Worm (Caenorhabditis elegans) whole organism, L2 larva: ENCODE results near the gene atln-1.

Experiments used
- C34F6.9 ChIP-seq: fragments of 150-350 bp; optimal IDR thresholded peaks from 2 replicates; lab custom pipeline; 2014; ENCODE audit warnings: missing biosample characterization, missing genetic modification characterization
- F13H6.1 ChIP-seq: sonication (generic microtip); optimal IDR thresholded peaks from 2 replicates; lab custom pipeline; 2016; ENCODE audit warnings: missing genetic modification characterization, missing compliant biosample characterization
- R02D3.7 ChIP-seq: fragments of 150-350 bp; optimal IDR thresholded peaks from 2 replicates; lab custom pipeline; 2014; ENCODE audit warnings: missing biosample characterization, missing genetic modification characterization
- Y55F3AM.14 ChIP-seq: fragments of 200-800 bp; sonication (Bioruptor generic); optimal IDR thresholded peaks from 2 replicates; lab custom pipeline; 2018; ENCODE audit warnings: mild to moderate bottlenecking, missing genetic modification characterization, missing compliant biosample characterization
- alr-1 ChIP-seq: fragments of 150-350 bp; optimal IDR thresholded peaks from 2 replicates; lab custom pipeline; 2014; ENCODE audit warnings: missing biosample characterization, missing genetic modification characterization
- ceh-16 ChIP-seq: fragments of 150-350 bp; optimal IDR thresholded peaks from 2 replicates; lab custom pipeline; 2014; ENCODE audit warnings: missing biosample characterization, missing genetic modification characterization
- ceh-82 ChIP-seq: fragments of 150-350 bp; optimal IDR thresholded peaks from 2 replicates; lab custom pipeline; 2014; ENCODE audit warnings: missing biosample characterization, missing genetic modification characterization
- crh-2 ChIP-seq: sonication (generic microtip); optimal IDR thresholded peaks from 2 replicates; lab custom pipeline; 2017; ENCODE audit warnings: missing biosample characterization, missing genetic modification characterization
- egl-27 ChIP-seq: sonication (generic microtip); optimal IDR thresholded peaks from 3 replicates; lab custom pipeline; 2017; ENCODE audit warnings: missing biosample characterization, missing genetic modification reagents, missing genetic modification characterization
- elt-1 ChIP-seq: fragments of 150-350 bp; optimal IDR thresholded peaks from 2 replicates; lab custom pipeline; 2014; ENCODE audit warnings: missing biosample characterization, missing genetic modification characterization
- elt-3 ChIP-seq: sonication (generic microtip); optimal IDR thresholded peaks from 2 replicates; lab custom pipeline; 2017; ENCODE audit warnings: missing biosample characterization, missing genetic modification characterization
- fos-1 ChIP-seq: fragments of 150-350 bp; optimal IDR thresholded peaks from 2 replicates; lab custom pipeline; 2014; ENCODE audit warnings: missing biosample characterization, missing genetic modification characterization
- gmeb-1 ChIP-seq: fragments of 150-350 bp; optimal IDR thresholded peaks from 2 replicates; lab custom pipeline; 2014; ENCODE audit warnings: missing biosample characterization, missing genetic modification characterization
- lin-13 ChIP-seq: fragments of 150-350 bp; optimal IDR thresholded peaks from 2 replicates; lab custom pipeline; 2014; ENCODE audit warnings: missing biosample characterization, missing genetic modification reagents, missing genetic modification characterization
- lin-39 ChIP-seq: fragments of 150-350 bp; optimal IDR thresholded peaks from 2 replicates; lab custom pipeline; 2014; ENCODE audit warnings: missing biosample characterization, missing genetic modification reagents, missing genetic modification characterization
- lsy-2 ChIP-seq, 2 experiments: fragments of 150-350 bp in 1 of 2; sonication (generic microtip) in 1 of 2; optimal IDR thresholded peaks; 2 replicates each; lab custom pipeline; 2014 to 2017; ENCODE audit warnings: missing biosample characterization in 2 of 2, missing genetic modification characterization in 2 of 2
- nhr-10 ChIP-seq: sonication (generic microtip); optimal IDR thresholded peaks from 2 replicates; lab custom pipeline; 2017; ENCODE audit warnings: missing biosample characterization, missing genetic modification characterization
- nhr-12 ChIP-seq: fragments of 150-350 bp; optimal IDR thresholded peaks from 2 replicates; lab custom pipeline; 2014; ENCODE audit warnings: missing biosample characterization, missing genetic modification characterization
- nhr-129 ChIP-seq: fragments of 150-350 bp; optimal IDR thresholded peaks from 2 replicates; lab custom pipeline; 2014; ENCODE audit warnings: missing biosample characterization, missing genetic modification characterization
- nhr-21 ChIP-seq: fragments of 150-350 bp; optimal IDR thresholded peaks from 2 replicates; lab custom pipeline; 2014; ENCODE audit warnings: missing biosample characterization, missing genetic modification characterization
- nhr-23 ChIP-seq: fragments of 150-350 bp; optimal IDR thresholded peaks from 2 replicates; lab custom pipeline; 2014; ENCODE audit warnings: missing biosample characterization, missing genetic modification reagents, missing genetic modification characterization
- nhr-237 ChIP-seq: fragments of 150-350 bp; optimal IDR thresholded peaks from 2 replicates; lab custom pipeline; 2014; ENCODE audit warnings: missing biosample characterization, missing genetic modification characterization
- nhr-25 ChIP-seq: fragments of 150-350 bp; sonication (generic microtip); optimal IDR thresholded peaks from 3 replicates; lab custom pipeline; 2014; ENCODE audit warnings: missing biosample characterization, missing genetic modification characterization
- nhr-6 ChIP-seq: fragments of 150-350 bp; optimal IDR thresholded peaks from 2 replicates; lab custom pipeline; 2014; ENCODE audit warnings: missing biosample characterization, missing genetic modification characterization
- nhr-77 ChIP-seq: fragments of 150-350 bp; optimal IDR thresholded peaks from 2 replicates; lab custom pipeline; 2014; ENCODE audit warnings: missing biosample characterization, missing genetic modification characterization
- peb-1 ChIP-seq: fragments of 150-350 bp; optimal IDR thresholded peaks from 2 replicates; lab custom pipeline; 2014; ENCODE audit warnings: missing biosample characterization, missing genetic modification characterization
- sem-4 ChIP-seq: fragments of 150-350 bp; optimal IDR thresholded peaks from 2 replicates; lab custom pipeline; 2014; ENCODE audit warnings: missing biosample characterization, missing genetic modification reagents, missing genetic modification characterization
- skn-1 ChIP-seq: sonication (generic microtip); optimal IDR thresholded peaks from 2 replicates; lab custom pipeline; 2017; ENCODE audit warnings: missing biosample characterization, missing genetic modification characterization
- sma-9 ChIP-seq, 2 experiments: fragments of 150-350 bp in 1 of 2; sonication (generic microtip) in 1 of 2; optimal IDR thresholded peaks; 2 replicates each; lab custom pipeline; 2014 to 2016; ENCODE audit warnings: missing genetic modification characterization in 2 of 2, mild to moderate bottlenecking in 1 of 2, missing biosample characterization in 1 of 2, missing compliant biosample characterization in 1 of 2, missing genetic modification reagents in 1 of 2, moderate library complexity in 1 of 2
- snpc-4 ChIP-seq: fragments of 150-350 bp; optimal IDR thresholded peaks from 2 replicates; lab custom pipeline; 2014; ENCODE audit warnings: missing biosample characterization, missing genetic modification characterization
- unc-55 ChIP-seq: fragments of 150-350 bp; sonication (generic microtip); optimal IDR thresholded peaks from 3 replicates; lab custom pipeline; 2014; ENCODE audit warnings: missing biosample characterization, missing genetic modification reagents, missing genetic modification characterization
- unc-62 ChIP-seq: fragments of 150-350 bp; optimal IDR thresholded peaks from 2 replicates; lab custom pipeline; 2014; ENCODE audit warnings: missing biosample characterization, missing genetic modification reagents, missing genetic modification characterization
- ztf-1 ChIP-seq: fragments of 200-800 bp; sonication (Bioruptor generic); conservative IDR thresholded peaks from 2 replicates; pipeline ENCODE4 v1.3.6; 2022; ENCODE audit warnings: missing genetic modification characterization, missing compliant biosample characterization

The atln-1 gene

DNA sequence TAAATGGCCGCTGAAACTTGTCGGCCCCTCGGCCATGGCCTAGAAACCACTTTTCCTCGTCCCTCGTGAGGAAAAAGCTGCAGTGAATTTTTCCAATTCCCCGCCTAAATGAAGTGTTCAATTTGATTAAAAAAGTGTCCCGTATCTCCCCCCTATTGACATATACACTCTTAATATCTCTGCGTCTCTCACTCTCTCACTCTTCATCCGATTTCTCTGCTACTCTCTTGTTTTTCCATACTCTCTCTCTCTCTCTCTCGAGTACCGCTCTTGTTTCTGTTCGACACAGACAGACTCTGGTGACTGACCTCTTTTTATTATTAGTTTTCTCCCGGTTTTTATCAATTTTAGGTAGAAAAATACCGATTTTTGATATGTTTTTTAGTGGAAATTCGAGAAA is 3.4 kb upstream of the atln-1 start (continued):
- peak; percentile 10 for TF ChIP-seq fos-1 (tag; lab: Kevin White, UChicago)
- peak; percentile 34 for TF ChIP-seq gmeb-1 (tag; lab: Kevin White, UChicago)
- TF ChIP-seq nhr-12 (tag; lab: Kevin White, UChicago): no peak
- TF ChIP-seq nhr-6: no peak
- no peak for TF ChIP-seq elt-3 (tag; lab: Kevin White, UChicago)
- TF ChIP-seq F13H6.1 (tag; lab: Kevin White, UChicago): peak; percentile 31
- no peak for TF ChIP-seq nhr-21 (tag; lab: Kevin White, UChicago)
- TF ChIP-seq unc-62 (GFP tag; lab: Kevin White, UChicago): no peak
- peak; percentile 9 for TF ChIP-seq nhr-25 (tag; lab: Kevin White, UChicago)
- no peak for TF ChIP-seq sem-4 (tag; lab: Kevin White, UChicago)
- TF ChIP-seq, all 48 proteins: peak for 11

DNA sequence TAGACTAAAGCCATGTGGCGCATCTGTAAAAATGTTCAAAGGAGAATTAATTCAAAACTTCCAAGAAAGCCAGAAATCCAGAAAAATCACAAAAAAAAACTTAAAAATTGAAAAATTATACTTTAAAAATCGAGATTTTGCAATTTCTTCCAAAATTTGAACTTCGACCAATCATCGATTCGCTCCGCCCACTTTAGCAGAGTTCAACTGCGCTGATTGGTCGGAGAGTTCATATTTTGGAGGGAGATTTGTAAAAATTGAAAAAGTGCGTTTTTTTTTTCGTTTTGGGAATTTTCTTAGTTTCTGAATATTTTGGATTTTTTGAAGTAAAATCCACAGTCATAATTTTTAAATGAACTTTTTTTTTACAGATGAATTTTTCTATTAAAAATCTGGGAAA is 5.5 kb downstream of the atln-1 start:
- TF ChIP-seq nhr-25 (tag; lab: Kevin White, UChicago) (no peak), snpc-4 (tag; lab: Kevin White, UChicago) (no peak), lsy-2 (tag; optimal IDR thresholded peaks at IDR 0.05; lab: Kevin White, UChicago) (no peak), R02D3.7 (tag; lab: Kevin White, UChicago) (no peak), nhr-237 (tag; lab: Kevin White, UChicago) (no peak), ceh-82 (tag; lab: Kevin White, UChicago) (no peak), C34F6.9 (tag; lab: Kevin White, UChicago) (no peak), sem-4 (tag; lab: Kevin White, UChicago) (no peak), nhr-129 (tag; lab: Kevin White, UChicago) (no peak), crh-2 (tag; lab: Kevin White, UChicago) (no peak), ceh-16 (no peak), sma-9 (GFP tag; optimal IDR thresholded peaks at IDR 0.05; lab: Kevin White, UChicago) (no peak), sma-9 (tag; optimal IDR thresholded peaks at IDR 0.05; lab: Kevin White, UChicago) (no peak), alr-1 (tag; lab: Kevin White, UChicago) (no peak), egl-27 (tag; lab: Kevin White, UChicago) (no peak), nhr-12 (tag; lab: Kevin White, UChicago) (no peak), lin-39 (tag; lab: Kevin White, UChicago) (no peak), nhr-6 (no peak), unc-55 (GFP tag; lab: Kevin White, UChicago) (no peak), nhr-10 (tag; lab: Kevin White, UChicago) (no peak)
- TF ChIP-seq, all 48 proteins: peak for 0

DNA sequence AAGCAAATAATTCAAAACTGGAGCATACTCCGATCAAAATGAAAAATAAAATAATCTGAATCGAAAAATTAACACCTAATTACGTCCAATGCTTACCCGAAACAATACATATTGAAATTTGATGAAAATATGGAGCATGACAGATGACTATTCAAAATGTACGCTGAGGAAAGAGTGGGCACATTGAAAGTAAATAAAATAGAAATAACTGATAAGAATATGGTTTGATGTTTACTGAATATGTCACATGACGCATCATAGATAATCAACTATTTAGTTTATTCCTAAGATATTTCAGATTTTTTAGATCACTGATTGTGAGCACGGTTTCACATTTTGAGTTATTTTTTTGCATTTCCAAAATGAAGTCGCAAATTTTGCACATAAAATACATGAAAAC is 9.8 kb downstream of the atln-1 start, which contains the start of gene Y54G2A.52:
Gene Y54G2A.52, minus strand, starts transcription at position 348 of the 400 bp plus-strand sequence.
- TF ChIP-seq elt-3 (tag; lab: Kevin White, UChicago) (no peak), nhr-23 (tag; lab: Kevin White, UChicago) (no peak), fos-1 (tag; lab: Kevin White, UChicago) (peak; percentile 79), lsy-2 (tag; optimal IDR thresholded peaks at IDR 0.05; lab: Kevin White, UChicago) (no peak), R02D3.7 (tag; lab: Kevin White, UChicago) (no peak), alr-1 (tag; lab: Kevin White, UChicago) (no peak), crh-2 (tag; lab: Kevin White, UChicago) (peak; percentile 36), unc-55 (GFP tag; lab: Kevin White, UChicago) (no peak), Y55F3AM.14 (GFP tag; lab: Kevin White, UChicago) (no peak), ceh-16 (no peak), nhr-25 (tag; lab: Kevin White, UChicago) (no peak), elt-1 (tag; lab: Kevin White, UChicago) (no peak), sem-4 (tag; lab: Kevin White, UChicago) (no peak), skn-1 (tag; lab: Kevin White, UChicago) (no peak), gmeb-1 (tag; lab: Kevin White, UChicago) (peak; percentile 7), F13H6.1 (tag; lab: Kevin White, UChicago) (no peak), lin-13 (GFP tag; lab: Kevin White, UChicago) (no peak), nhr-129 (tag; lab: Kevin White, UChicago) (peak; percentile 11), peb-1 (no peak), nhr-237 (tag; lab: Kevin White, UChicago) (no peak), nhr-77 (no peak), sma-9 (GFP tag; optimal IDR thresholded peaks at IDR 0.05; lab: Kevin White, UChicago) (no peak), sma-9 (tag; optimal IDR thresholded peaks at IDR 0.05; lab: Kevin White, UChicago) (no peak)

DNA sequence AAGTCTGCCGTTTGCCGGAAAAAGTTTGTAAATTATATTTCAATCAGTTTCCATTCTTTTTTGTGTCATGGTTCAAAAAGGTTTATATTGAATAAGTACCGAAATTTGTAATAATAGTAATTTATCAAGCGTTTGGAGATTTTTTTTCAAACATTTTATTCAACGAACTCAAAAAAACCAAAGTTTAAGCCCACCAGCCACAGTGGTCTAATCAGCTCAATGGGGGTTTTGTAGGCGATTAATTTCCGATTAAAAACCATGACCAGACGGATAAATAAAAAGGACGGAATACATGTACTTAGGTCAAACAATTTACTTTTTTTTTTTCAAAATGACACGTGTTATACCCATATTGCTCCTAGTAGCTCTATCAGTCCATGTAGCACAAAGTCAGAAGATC is 10.9 kb downstream of the atln-1 start, which contains the start of gene Y54G2A.10:
Gene Y54G2A.10, plus strand, starts transcription at position 301 of the 400 bp plus-strand sequence.
- TF ChIP-seq nhr-12 (tag; lab: Kevin White, UChicago) (no peak), lin-39 (tag; lab: Kevin White, UChicago) (no peak), Y55F3AM.14 (GFP tag; lab: Kevin White, UChicago) (no peak), C34F6.9 (tag; lab: Kevin White, UChicago) (no peak), nhr-129 (tag; lab: Kevin White, UChicago) (no peak), nhr-25 (tag; lab: Kevin White, UChicago) (no peak), ztf-1 (GFP tag; lab: Robert Waterston, UW) (no peak), skn-1 (tag; lab: Kevin White, UChicago) (no peak), nhr-21 (tag; lab: Kevin White, UChicago) (no peak), nhr-77 (no peak)
